Fruit fly (Drosophila melanogaster) whole organism: ENCODE measurements around the gene Pkd2.

Experiments used
- CG8478 ChIP-seq: fragments of >200 bp; optimal IDR thresholded peaks from 2 replicates; lab custom pipeline; 2018; ENCODE audit warnings: inconsistent platforms
- Dll ChIP-seq: fragments of >200 bp; optimal IDR thresholded peaks from 2 replicates; lab custom pipeline; 2017
- pan ChIP-seq: fragments of >200 bp; optimal IDR thresholded peaks from 2 replicates; lab custom pipeline; 2017
- psq ChIP-seq: fragments of >200 bp; optimal IDR thresholded peaks from 2 replicates; lab custom pipeline; 2017
- usp ChIP-seq: fragments of >200 bp; optimal IDR thresholded peaks from 2 replicates; lab custom pipeline; 2017; ENCODE audit warnings: missing biosample characterization, missing genetic modification characterization, mixed read lengths

DNA sequence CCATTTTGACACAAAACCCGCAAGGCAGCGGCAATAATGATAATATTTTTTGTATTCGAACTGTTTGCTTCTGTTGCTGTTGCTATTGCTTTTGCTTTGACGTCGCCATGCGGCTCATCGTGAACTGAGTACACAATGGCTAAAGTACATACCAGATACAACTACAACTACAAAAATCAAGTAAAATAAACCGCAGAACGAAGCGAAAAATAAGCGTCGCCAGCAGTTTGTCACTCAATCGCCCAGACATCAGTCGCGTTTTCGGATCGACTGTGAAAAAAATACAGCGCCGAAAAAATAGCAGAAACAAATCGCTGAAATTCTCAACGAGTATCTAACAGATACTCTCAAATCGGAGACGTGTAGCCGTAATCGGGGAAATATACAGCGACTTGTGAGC lies 28.5 kb upstream of the Pkd2 start:
- TF ChIP-seq usp (GFP tag; lab: Kevin White, UChicago): no peak
- TF ChIP-seq CG8478 (lab: Kevin White, UChicago): no peak
- no peak for TF ChIP-seq psq (lab: Kevin White, UChicago)
- no peak for TF ChIP-seq Dll (lab: Kevin White, UChicago)
- no peak for TF ChIP-seq pan (lab: Kevin White, UChicago)
